Fruit fly (Drosophila melanogaster): ENCODE data around the gene Dref.
A peak's percentile ranks its signal among the peaks of the same experiment; 100 is the strongest.

The Dref gene

dm6 chr2L:9921401-9921800 lies 45.6 kb downstream of the Dref start, which contains the start of gene CG4592 (continued):
- TF ChIP-seq zf30C (GFP tag; optimal IDR thresholded peaks at IDR 0.05) (no peak), seq (GFP tag; IDR thresholded peaks at IDR 0.05) (0 out of 2 replicates have a peak, but pooled peaks have one; percentile 30), Mes4 (GFP tag; optimal IDR thresholded peaks at IDR 0.05) (no peak), corto (GFP tag; optimal IDR thresholded peaks at IDR 0.05) (no peak), CG15514 (GFP tag; optimal IDR thresholded peaks at IDR 0.05) (peak; percentile 46), CG6689 (GFP tag; IDR thresholded peaks at IDR 0.05) (peak; percentile 47; the same call in 1 of the 2 replicates), sens (GFP tag) (peak; percentile 90), zfh1 (GFP tag; IDR thresholded peaks at IDR 0.05) (peak; percentile 79), danr (GFP tag; IDR thresholded peaks at IDR 0.05) (peak; percentile 11; the same call in 1 of the 2 replicates), gce (GFP tag; IDR thresholded peaks at IDR 0.05) (no peak), salm (tag; optimal IDR thresholded peaks at IDR 0.05) (no peak), Antp (GFP tag; optimal IDR thresholded peaks at IDR 0.05) (peak; percentile 8), knrl (GFP tag; IDR thresholded peaks at IDR 0.05; ENCODE audit: partially characterized antibody) (no peak), jumu (GFP tag; optimal IDR thresholded peaks at IDR 0.05) (peak; percentile 30), sc (optimal IDR thresholded peaks at IDR 0.05) (no peak), sc (GFP tag; optimal IDR thresholded peaks at IDR 0.05) (no peak), unc-4 (GFP tag; IDR thresholded peaks at IDR 0.05; ENCODE audit: partially characterized antibody) (0 out of 2 replicates have a peak, but pooled peaks have one; percentile 15), Dref (GFP tag; IDR thresholded peaks at IDR 0.05) (no peak), sima (GFP tag; optimal IDR thresholded peaks at IDR 0.05) (no peak), Sry-β (GFP tag; optimal IDR thresholded peaks at IDR 0.05) (no peak), CG17802 (tag; optimal IDR thresholded peaks at IDR 0.05) (no peak), CG9932 (GFP tag; IDR thresholded peaks at IDR 0.05) (peak; percentile 57), zen2 (GFP tag; IDR thresholded peaks at IDR 0.05; ENCODE audit: partially characterized antibody) (no peak), dati (GFP tag; IDR thresholded peaks at IDR 0.05) (0 out of 2 replicates have a peak, but pooled peaks have one; percentile 35), CG12942 (GFP tag; optimal IDR thresholded peaks at IDR 0.05) (peak; percentile 29), pros (GFP tag; optimal IDR thresholded peaks at IDR 0.05) (no peak), klu (GFP tag; IDR thresholded peaks at IDR 0.05) (no peak), CG34422 (GFP tag; IDR thresholded peaks at IDR 0.05) (peak; percentile 11; the same call in 1 of the 3 replicates), CG11398 (GFP tag; optimal IDR thresholded peaks at IDR 0.05) (no peak), wor (GFP tag; IDR thresholded peaks at IDR 0.05) (no peak), CG15601 (tag; optimal IDR thresholded peaks at IDR 0.05) (no peak), CG17385 (GFP tag; optimal IDR thresholded peaks at IDR 0.05) (peak; percentile 57), ems (GFP tag; optimal IDR thresholded peaks at IDR 0.05) (peak; percentile 18), CG7786 (GFP tag; optimal IDR thresholded peaks at IDR 0.05) (no peak), Tbp (GFP tag; optimal IDR thresholded peaks at IDR 0.05) (no peak), CG15269 (tag; optimal IDR thresholded peaks at IDR 0.05) (no peak), fd3F (GFP tag; optimal IDR thresholded peaks at IDR 0.05) (peak; percentile 42), D19A (tag; optimal IDR thresholded peaks at IDR 0.05) (no peak), Usf (GFP tag; optimal IDR thresholded peaks at IDR 0.05) (peak; percentile 22), crp (GFP tag; optimal IDR thresholded peaks at IDR 0.05) (peak; percentile 69 to 92), CG14667 (GFP tag; IDR thresholded peaks at IDR 0.05) (no peak), insv (GFP tag; optimal IDR thresholded peaks at IDR 0.05) (no peak), CG14860 (GFP tag; IDR thresholded peaks at IDR 0.05; ENCODE audit: partially characterized antibody) (no peak), zen (tag; optimal IDR thresholded peaks at IDR 0.05) (peak; percentile 48), Sry-δ (GFP tag; optimal IDR thresholded peaks at IDR 0.05) (no peak), gsb-n (tag; optimal IDR thresholded peaks at IDR 0.05) (no peak), pita (GFP tag; optimal IDR thresholded peaks at IDR 0.05) (peak; percentile 14), Max (GFP tag; optimal IDR thresholded peaks at IDR 0.05) (peak; percentile 7), Atf3 (GFP tag; optimal IDR thresholded peaks at IDR 0.05) (no peak), fru (optimal IDR thresholded peaks at IDR 0.05) (no peak), exex (tag; optimal IDR thresholded peaks at IDR 0.05) (peak; percentile 52), CG17568 (GFP tag; optimal IDR thresholded peaks at IDR 0.05) (no peak)

Measured in whole organism, embryonic.